Worm (Caenorhabditis elegans) whole organism, L4 larva: Measurements from ENCODE around the gene C34D4.4.

Experiments
- D1046.2 ChIP-seq: fragments of 200-800 bp; sonication (Bioruptor generic); IDR thresholded peaks from 2 replicates; pipeline ENCODE4 v1.3.6; 2022; ENCODE audit warnings: missing genetic modification characterization, missing compliant biosample characterization
- F10B5.3 ChIP-seq: sonication (generic microtip); optimal IDR thresholded peaks from 2 replicates; lab custom pipeline; 2016; ENCODE audit warnings: mild to moderate bottlenecking, missing genetic modification characterization, missing compliant biosample characterization
- F37D6.2 ChIP-seq: sonication (generic microtip); optimal IDR thresholded peaks from 2 replicates; lab custom pipeline; 2016; ENCODE audit warnings: mild to moderate bottlenecking, missing genetic modification characterization, missing compliant biosample characterization
- F49E8.2 ChIP-seq: sonication (generic microtip); optimal IDR thresholded peaks from 2 replicates; lab custom pipeline; 2016; ENCODE audit warnings: missing compliant biosample characterization, mild to moderate bottlenecking, missing genetic modification characterization, borderline replicate concordance
- R02D3.7 ChIP-seq: fragments of 150-350 bp; sonication (generic microtip); optimal IDR thresholded peaks from 3 replicates; lab custom pipeline; 2014; ENCODE audit warnings: missing biosample characterization, missing genetic modification characterization
- T20F7.1 ChIP-seq: fragments of 200-800 bp; sonication (Bioruptor generic); optimal IDR thresholded peaks from 2 replicates; lab custom pipeline; 2018; ENCODE audit warnings: mild to moderate bottlenecking, missing genetic modification characterization, missing compliant biosample characterization
- Y48G9A.11 ChIP-seq: fragments of 200-800 bp; sonication (Bioruptor generic); IDR thresholded peaks from 2 replicates; pipeline ENCODE4 v1.3.6; 2022; ENCODE audit warnings: missing genetic modification reagents, missing genetic modification characterization, missing compliant biosample characterization
- Y5F2A.4 ChIP-seq: fragments of 200-800 bp; sonication (Bioruptor generic); optimal IDR thresholded peaks from 2 replicates; lab custom pipeline; 2018; ENCODE audit warnings: mild to moderate bottlenecking, missing genetic modification characterization, missing compliant biosample characterization
- Y75B8A.6 ChIP-seq: fragments of 200-800 bp; sonication (Bioruptor generic); IDR thresholded peaks from 2 replicates; pipeline ENCODE4 v1.3.6; 2022; ENCODE audit warnings: missing genetic modification reagents, missing genetic modification characterization, missing compliant biosample characterization
- ZK337.2 ChIP-seq: fragments of 200-800 bp; sonication (Bioruptor generic); IDR thresholded peaks from 2 replicates; pipeline ENCODE4 v1.3.6; 2022; ENCODE audit warnings: missing genetic modification reagents, missing genetic modification characterization, missing compliant biosample characterization
- ZK546.5 ChIP-seq, 2 experiments: sonication (generic microtip); optimal IDR thresholded peaks; 2 replicates each; lab custom pipeline; 2017; ENCODE audit warnings: missing biosample characterization in 2 of 2, missing genetic modification characterization in 2 of 2
- aly-2 ChIP-seq: sonication (generic microtip); optimal IDR thresholded peaks from 2 replicates; lab custom pipeline; 2018; ENCODE audit warnings: missing biosample characterization, missing genetic modification characterization
- ctbp-1 ChIP-seq: fragments of 200-800 bp; sonication (Bioruptor generic); IDR thresholded peaks from 2 replicates; pipeline ENCODE4 v1.3.6; 2022; ENCODE audit warnings: missing genetic modification reagents, missing genetic modification characterization, missing compliant biosample characterization
- daf-16 ChIP-seq, 3 experiments: sonication (generic microtip); optimal IDR thresholded peaks; 2 replicates each; lab custom pipeline; 2016 to 2017; ENCODE audit warnings: missing genetic modification characterization in 3 of 3, missing genetic modification reagents in 3 of 3, mild to moderate bottlenecking in 2 of 3, missing compliant biosample characterization in 2 of 3, missing biosample characterization in 1 of 3, moderate library complexity in 1 of 3
- daf-19 ChIP-seq: fragments of 200-800 bp; sonication (Bioruptor generic); conservative IDR thresholded peaks from 2 replicates; pipeline ENCODE4 v1.3.6; 2022; ENCODE audit warnings: missing genetic modification characterization, missing compliant biosample characterization
- daf-8 ChIP-seq: fragments of 200-800 bp; sonication (Bioruptor generic); IDR thresholded peaks from 2 replicates; pipeline ENCODE4 v1.3.6; 2022; ENCODE audit warnings: missing genetic modification characterization, missing compliant biosample characterization
- dmd-8 ChIP-seq: fragments of 200-800 bp; sonication (Bioruptor generic); IDR thresholded peaks from 2 replicates; pipeline ENCODE4 v1.3.6; 2022; ENCODE audit warnings: missing genetic modification characterization, missing compliant biosample characterization
- dmd-9 ChIP-seq: fragments of 200-800 bp; sonication (Bioruptor generic); IDR thresholded peaks from 2 replicates; pipeline ENCODE4 v1.3.6; 2022; ENCODE audit warnings: missing genetic modification reagents, missing genetic modification characterization, missing compliant biosample characterization
- dpl-1 ChIP-seq: fragments of 150-350 bp; optimal IDR thresholded peaks from 2 replicates; lab custom pipeline; 2014; ENCODE audit warnings: missing biosample characterization, missing genetic modification reagents, missing genetic modification characterization
- duxl-1 ChIP-seq: sonication (generic microtip); optimal IDR thresholded peaks from 2 replicates; lab custom pipeline; 2016; ENCODE audit warnings: mild to moderate bottlenecking, missing genetic modification characterization, moderate library complexity, missing compliant biosample characterization; ENCODE audit not compliant: poor library complexity
- dve-1 ChIP-seq: sonication (generic microtip); optimal IDR thresholded peaks from 2 replicates; lab custom pipeline; 2017; ENCODE audit warnings: antibody characterized with exemption, mild to moderate bottlenecking, missing genetic modification characterization, missing compliant biosample characterization; ENCODE audit not compliant: insufficient read depth
- egl-43 ChIP-seq: fragments of 200-800 bp; sonication (Bioruptor generic); IDR thresholded peaks from 2 replicates; pipeline ENCODE4 v1.3.6; 2022; ENCODE audit warnings: missing genetic modification reagents, missing genetic modification characterization, missing compliant biosample characterization
- fkh-10 ChIP-seq: fragments of 150-350 bp; optimal IDR thresholded peaks from 2 replicates; lab custom pipeline; 2014; ENCODE audit warnings: missing biosample characterization, missing genetic modification reagents, missing genetic modification characterization
- gei-8 ChIP-seq: fragments of 200-800 bp; sonication (Bioruptor generic); optimal IDR thresholded peaks from 2 replicates; lab custom pipeline; 2018; ENCODE audit warnings: mild to moderate bottlenecking, missing genetic modification characterization, missing compliant biosample characterization
- hif-1 ChIP-seq, 2 experiments: sonication (generic microtip); optimal IDR thresholded peaks; 2 replicates each; lab custom pipeline; 2016 to 2017; ENCODE audit warnings: missing compliant biosample characterization in 2 of 2, missing genetic modification characterization in 2 of 2, missing genetic modification reagents in 2 of 2, missing genotype in 2 of 2, mild to moderate bottlenecking in 1 of 2
- hlh-30 ChIP-seq: sonication (generic microtip); optimal IDR thresholded peaks from 2 replicates; lab custom pipeline; 2017; ENCODE audit warnings: antibody characterized with exemption, mild to moderate bottlenecking, missing genetic modification characterization, missing compliant biosample characterization; ENCODE audit not compliant: insufficient read depth
- lin-38 ChIP-seq: fragments of 200-800 bp; sonication (Bioruptor generic); IDR thresholded peaks from 2 replicates; pipeline ENCODE4 v1.3.6; 2022; ENCODE audit warnings: missing genetic modification reagents, missing genetic modification characterization, missing compliant biosample characterization
- lir-3 ChIP-seq: sonication (generic microtip); optimal IDR thresholded peaks from 2 replicates; lab custom pipeline; 2016; ENCODE audit warnings: mild to moderate bottlenecking, missing genetic modification characterization, missing compliant biosample characterization
- lsy-2 ChIP-seq, 2 experiments: fragments of 150-350 bp in 1 of 2; sonication (generic microtip) in 1 of 2; optimal IDR thresholded peaks; 2 replicates each; lab custom pipeline; 2014 to 2017; ENCODE audit warnings: missing biosample characterization in 2 of 2, missing genetic modification characterization in 2 of 2
- madf-5 ChIP-seq, 2 experiments: fragments of 200-800 bp; sonication (Bioruptor generic); IDR thresholded peaks; 2 replicates each; pipeline ENCODE4 v1.3.6; 2022; ENCODE audit warnings: missing compliant biosample characterization in 2 of 2, missing genetic modification characterization in 2 of 2
- mdl-1 ChIP-seq, 2 experiments: fragments of 150-350 bp in 1 of 2; sonication (generic microtip) in 1 of 2; optimal IDR thresholded peaks; 2 replicates each; lab custom pipeline; 2014 to 2017; ENCODE audit warnings: missing biosample characterization in 2 of 2, missing genetic modification characterization in 2 of 2
- mdt-29 ChIP-seq: fragments of 200-800 bp; sonication (Bioruptor generic); IDR thresholded peaks from 2 replicates; pipeline ENCODE4 v1.3.6; 2022; ENCODE audit warnings: missing genetic modification reagents, missing genetic modification characterization, missing compliant biosample characterization
- mes-2 ChIP-seq: sonication (generic microtip); optimal IDR thresholded peaks from 2 replicates; lab custom pipeline; 2016; ENCODE audit warnings: missing genotype, mild to moderate bottlenecking, missing genetic modification characterization, missing compliant biosample characterization; ENCODE audit not compliant: poor library complexity, severe bottlenecking
- nhr-11 ChIP-seq: fragments of 150-350 bp; optimal IDR thresholded peaks from 2 replicates; lab custom pipeline; 2014; ENCODE audit warnings: missing biosample characterization, missing genetic modification characterization
- nhr-41 ChIP-seq: fragments of 200-800 bp; sonication (Bioruptor generic); IDR thresholded peaks from 2 replicates; pipeline ENCODE4 v1.3.6; 2022; ENCODE audit warnings: missing genetic modification reagents, missing genetic modification characterization, missing compliant biosample characterization
- nhr-77 ChIP-seq: fragments of 150-350 bp; optimal IDR thresholded peaks from 2 replicates; lab custom pipeline; 2014; ENCODE audit warnings: missing biosample characterization, missing genetic modification characterization
- pha-4 ChIP-seq, 2 experiments: fragments of 150-350 bp in 1 of 2; fragments of 200-800 bp in 1 of 2; sonication (Bioruptor generic) in 1 of 2; IDR thresholded peaks in 1 of 2; optimal IDR thresholded peaks in 1 of 2; 2 replicates each; pipeline versions ENCODE4 v1.3.6 to Lab custom; 2014 to 2022; ENCODE audit warnings: missing genetic modification characterization in 2 of 2, missing genetic modification reagents in 2 of 2, missing biosample characterization in 1 of 2, missing compliant biosample characterization in 1 of 2
- pqm-1 ChIP-seq: sonication (generic microtip); optimal IDR thresholded peaks from 2 replicates; lab custom pipeline; 2017; ENCODE audit warnings: missing biosample characterization, missing genetic modification characterization
- sdz-12 ChIP-seq: fragments of 200-800 bp; sonication (Bioruptor generic); optimal IDR thresholded peaks from 2 replicates; lab custom pipeline; 2018; ENCODE audit warnings: mild to moderate bottlenecking, missing genetic modification characterization, missing compliant biosample characterization
- set-16 ChIP-seq: fragments of 200-800 bp; sonication (Bioruptor generic); IDR thresholded peaks from 2 replicates; pipeline ENCODE4 v1.3.6; 2022; ENCODE audit warnings: missing genetic modification reagents, missing genetic modification characterization, missing compliant biosample characterization
- skn-1 ChIP-seq: fragments of 150-350 bp; optimal IDR thresholded peaks from 2 replicates; lab custom pipeline; 2014; ENCODE audit warnings: missing biosample characterization, missing genetic modification characterization
- snpc-1.2 ChIP-seq: fragments of 200-800 bp; sonication (Bioruptor generic); IDR thresholded peaks from 2 replicates; pipeline ENCODE4 v1.3.6; 2022; ENCODE audit warnings: missing genetic modification reagents, missing genetic modification characterization, missing compliant biosample characterization
- spr-1 ChIP-seq: sonication (generic microtip); optimal IDR thresholded peaks from 2 replicates; lab custom pipeline; 2016; ENCODE audit warnings: mild to moderate bottlenecking, missing genetic modification characterization, missing compliant biosample characterization
- spr-3 ChIP-seq: fragments of 200-800 bp; sonication (Bioruptor generic); optimal IDR thresholded peaks from 2 replicates; lab custom pipeline; 2018; ENCODE audit warnings: mild to moderate bottlenecking, missing genetic modification characterization, missing compliant biosample characterization
- unc-62 ChIP-seq, 3 experiments: fragments of 150-350 bp in 1 of 3; sonication (generic microtip); optimal IDR thresholded peaks in 2 of 3; peaks in 1 of 3; 1 replicate in 1 of 3; 2 replicates in 2 of 3; lab custom pipeline; 2014 to 2017; ENCODE audit warnings: missing biosample characterization in 3 of 3, missing genetic modification characterization in 3 of 3, missing genetic modification reagents in 3 of 3, missing genotype in 1 of 3
- vab-7 ChIP-seq: fragments of 200-800 bp; sonication (Bioruptor generic); IDR thresholded peaks from 2 replicates; pipeline ENCODE4 v1.3.6; 2022; ENCODE audit warnings: missing genetic modification reagents, missing genetic modification characterization, missing compliant biosample characterization
- zag-1 ChIP-seq: fragments of 150-350 bp; optimal IDR thresholded peaks from 2 replicates; lab custom pipeline; 2014; ENCODE audit warnings: missing biosample characterization, missing genetic modification characterization

C34D4.4 gene

DNA sequence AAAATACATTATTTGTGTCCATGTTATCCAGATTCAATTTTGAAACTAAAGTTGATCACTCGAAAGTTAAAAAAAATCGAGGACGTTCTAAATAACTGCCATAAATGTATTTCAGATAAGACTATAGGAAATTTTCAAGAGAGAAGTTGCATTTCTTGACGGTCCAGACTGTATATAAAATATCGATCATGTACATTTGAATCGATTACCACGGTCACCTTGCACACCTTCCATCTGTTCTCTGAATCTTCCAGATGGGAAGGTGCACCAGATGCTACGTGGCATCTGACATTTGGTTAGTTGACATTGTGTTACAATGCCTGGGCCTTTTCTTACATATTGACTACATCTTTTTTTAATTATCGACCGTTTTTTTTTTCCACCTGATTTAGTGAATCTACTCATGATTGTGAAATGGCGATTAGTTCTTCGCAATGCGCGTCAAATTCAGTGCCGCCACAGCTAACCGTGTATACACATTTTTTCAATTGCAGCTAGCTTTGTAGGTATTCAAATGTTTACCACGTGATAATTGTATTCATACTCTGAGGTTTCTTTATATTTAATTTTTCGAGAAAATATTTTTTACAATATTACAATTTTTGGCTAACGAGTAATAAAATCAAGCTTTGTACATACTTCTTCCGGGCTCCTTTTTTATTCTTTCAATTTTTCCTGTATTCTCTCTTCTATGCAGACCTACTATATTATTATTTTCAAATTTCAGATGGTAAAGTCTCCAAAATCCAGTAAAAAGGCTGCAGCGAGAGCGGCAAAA, 19.0 kb downstream of the C34D4.4 start, which contains the start of gene skr-16:
Gene skr-16 (plus strand): TSS at position 728 of the 778 bp plus-strand sequence.
- TF ChIP-seq F49E8.2 (tag; lab: Kevin White, UChicago) (no peak), Y5F2A.4 (GFP tag; lab: Kevin White, UChicago) (no peak), set-16 (GFP tag; lab: Robert Waterston, UW) (no peak), Y48G9A.11 (GFP tag; lab: Robert Waterston, UW) (no peak), lir-3 (tag; lab: Kevin White, UChicago) (no peak), lin-38 (no peak), ctbp-1 (GFP tag; lab: Robert Waterston, UW) (no peak), D1046.2 (no peak), daf-8 (GFP tag; lab: Robert Waterston, UW) (no peak), mdt-29 (GFP tag; lab: Robert Waterston, UW) (no peak), aly-2 (no peak), fkh-10 (no peak), pqm-1 (tag; lab: Kevin White, UChicago) (no peak), nhr-11 (tag; lab: Kevin White, UChicago) (no peak), lsy-2 (tag; optimal IDR thresholded peaks at IDR 0.05; lab: Kevin White, UChicago) (no peak), dmd-9 (no peak), dpl-1 (peak; percentile 48), nhr-41 (GFP tag; lab: Robert Waterston, UW) (no peak), pha-4 (GFP tag; IDR thresholded peaks at IDR 0.05; lab: Robert Waterston, UW) (no peak), pha-4 (tag; optimal IDR thresholded peaks at IDR 0.05; lab: Kevin White, UChicago) (no peak), unc-62 (GFP tag; optimal IDR thresholded peaks at IDR 0.05 in 1 of 2; lab: Kevin White, UChicago) (peak in 1 of 2 experiments; percentile 23), unc-62 (tag; optimal IDR thresholded peaks at IDR 0.05; lab: Kevin White, UChicago) (no peak), mes-2 (tag; lab: Kevin White, UChicago) (no peak), madf-5 (GFP tag; IDR thresholded peaks at IDR 0.05; lab: Robert Waterston, UW) (no peak), daf-19 (GFP tag; lab: Robert Waterston, UW) (no peak), gei-8 (GFP tag; lab: Kevin White, UChicago) (no peak), nhr-77 (no peak), dmd-8 (GFP tag; lab: Robert Waterston, UW) (no peak), duxl-1 (no peak), vab-7 (GFP tag; lab: Robert Waterston, UW) (no peak), zag-1 (tag; lab: Kevin White, UChicago) (no peak), egl-43 (GFP tag; lab: Robert Waterston, UW) (no peak), mdl-1 (tag; optimal IDR thresholded peaks at IDR 0.05; lab: Kevin White, UChicago) (peak in 1 of 2 experiments; percentile 54), T20F7.1 (GFP tag; lab: Kevin White, UChicago) (peak; percentile 21), spr-3 (no peak), ZK546.5 (tag; optimal IDR thresholded peaks at IDR 0.05; lab: Kevin White, UChicago) (no peak), hlh-30 (peak; percentile 84), snpc-1.2 (GFP tag; lab: Robert Waterston, UW) (no peak), F37D6.2 (tag; lab: Kevin White, UChicago) (no peak), skn-1 (tag; lab: Kevin White, UChicago) (no peak), sdz-12 (no peak), R02D3.7 (no peak), ZK337.2 (GFP tag; lab: Robert Waterston, UW) (no peak), F10B5.3 (tag; lab: Kevin White, UChicago) (no peak), spr-1 (tag; lab: Kevin White, UChicago) (no peak), dve-1 (tag; lab: Kevin White, UChicago) (peak; percentile 45), daf-16 (GFP tag; optimal IDR thresholded peaks at IDR 0.05; lab: Kevin White, UChicago) (no peak), daf-16 (tag; optimal IDR thresholded peaks at IDR 0.05; lab: Kevin White, UChicago) (peak; percentile 33), hif-1 (tag; optimal IDR thresholded peaks at IDR 0.05; lab: Kevin White, UChicago) (no peak), Y75B8A.6 (no peak)
